Fruit fly (Drosophila melanogaster): ENCODE measurements around the gene CG44838.
A peak's percentile ranks its signal among the peaks of the same experiment; 100 is the strongest.

CG44838 gene

DNA sequence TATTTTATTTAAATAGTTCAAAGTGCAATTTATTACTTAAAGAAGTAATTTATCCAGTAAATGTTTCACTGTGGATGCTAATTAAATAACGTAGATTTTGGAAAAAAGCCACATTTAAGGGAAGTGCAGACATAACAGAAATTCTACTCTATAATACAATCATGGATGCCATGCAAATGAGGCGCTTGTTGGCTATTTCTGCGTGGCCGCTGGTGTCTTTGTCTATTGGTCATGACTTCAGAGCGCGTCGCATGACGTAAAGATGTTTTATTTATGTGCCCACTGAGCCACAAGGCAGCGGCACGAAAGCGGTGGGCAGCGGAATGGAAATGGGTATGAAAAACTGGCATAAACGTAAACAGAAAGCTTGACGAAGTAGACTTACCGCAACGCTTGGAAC, 35.0 kb upstream of the CG44838 start:
- TF ChIP-seq CG8301 (tag; optimal IDR thresholded peaks at IDR 0.05) (peak; percentile 32), Ets98B (GFP tag; IDR thresholded peaks at IDR 0.05) (peak; percentile 63), CG14655 (GFP tag; optimal IDR thresholded peaks at IDR 0.05) (peak; percentile 34), CG12605 (GFP tag; IDR thresholded peaks at IDR 0.05) (no peak), Pif1A (GFP tag; optimal IDR thresholded peaks at IDR 0.05) (no peak), CG34367 (tag; optimal IDR thresholded peaks at IDR 0.05) (no peak), CG17806 (tag; optimal IDR thresholded peaks at IDR 0.05) (no peak), CG32121 (GFP tag; IDR thresholded peaks at IDR 0.05) (peak; percentile 51; the same call in 1 of the 2 replicates), gl (tag; optimal IDR thresholded peaks at IDR 0.05) (no peak), CG4496 (GFP tag; IDR thresholded peaks at IDR 0.05) (peak; percentile 50; the same call in 1 of the 3 replicates)

DNA sequence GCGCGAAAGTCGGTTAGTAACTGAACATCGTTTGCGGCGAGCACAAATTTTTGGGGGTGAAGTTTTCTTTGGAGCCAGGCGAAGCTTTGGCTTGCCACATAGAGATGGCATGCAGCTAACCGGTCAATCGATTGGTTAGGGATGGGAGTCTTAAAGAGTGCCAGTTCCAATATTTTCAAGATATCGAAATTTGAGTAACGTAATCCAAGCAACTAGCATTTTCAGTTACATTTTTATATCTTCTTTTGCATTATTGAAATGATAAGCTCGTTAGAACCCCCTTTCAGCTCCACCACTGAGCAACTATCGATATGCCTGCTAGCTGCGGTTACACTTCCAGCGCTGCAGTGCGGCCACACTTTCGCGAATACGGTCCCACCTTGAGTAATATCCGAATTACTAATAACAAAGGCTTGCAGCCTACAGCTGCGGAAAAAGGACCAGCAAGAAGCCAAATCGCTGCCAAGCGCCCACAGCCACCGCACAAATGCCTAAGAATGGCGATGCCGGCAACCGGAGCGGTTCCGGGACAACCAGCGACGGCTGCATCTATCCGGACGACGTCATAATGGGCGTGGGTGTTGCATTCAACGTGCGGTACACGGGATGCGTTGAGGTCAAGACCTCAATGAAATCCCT, 34.1 kb upstream of the CG44838 start, which contains the start of the genes Atat and Shc:
Gene Atat, minus strand, starts transcription at position 103 of the 639 bp plus-strand sequence.
Gene Shc, plus strand, starts transcription at position 355 of the 639 bp plus-strand sequence.
- TF ChIP-seq CG8301 (tag; optimal IDR thresholded peaks at IDR 0.05) (peak; percentile 96), Pif1B (GFP tag; optimal IDR thresholded peaks at IDR 0.05) (peak; percentile 94), CG13204 (GFP tag; optimal IDR thresholded peaks at IDR 0.05) (peak; percentile 78), CG9948 (tag; optimal IDR thresholded peaks at IDR 0.05) (peak; percentile 98), CG8159 (tag; optimal IDR thresholded peaks at IDR 0.05) (peak; percentile 98), D1 (tag; optimal IDR thresholded peaks at IDR 0.05) (peak; percentile 54), EcR (GFP tag; optimal IDR thresholded peaks at IDR 0.05) (peak; percentile 11), CG32121 (GFP tag; IDR thresholded peaks at IDR 0.05) (peak; percentile 99), gl (tag; optimal IDR thresholded peaks at IDR 0.05) (peak; percentile 90), CG15710 (tag; optimal IDR thresholded peaks at IDR 0.05) (peak; percentile 99), Snoo (tag; optimal IDR thresholded peaks at IDR 0.05) (peak; percentile 99), fd96Ca (GFP tag; IDR thresholded peaks at IDR 0.05) (peak; percentile 99), CG14655 (GFP tag; optimal IDR thresholded peaks at IDR 0.05) (peak; percentile 98), CG4496 (GFP tag; IDR thresholded peaks at IDR 0.05) (peak; percentile 99), Pif1A (GFP tag; optimal IDR thresholded peaks at IDR 0.05) (peak; percentile 97), Ets98B (GFP tag; IDR thresholded peaks at IDR 0.05) (peak; percentile 99), CG17806 (tag; optimal IDR thresholded peaks at IDR 0.05) (peak; percentile 98), CG10348 (GFP tag; IDR thresholded peaks at IDR 0.05) (peak; percentile 99), CG12605 (GFP tag; IDR thresholded peaks at IDR 0.05) (peak; percentile 95), rn (GFP tag; IDR thresholded peaks at IDR 0.05) (peak; percentile 99), CG34367 (tag; optimal IDR thresholded peaks at IDR 0.05) (peak; percentile 98)

DNA sequence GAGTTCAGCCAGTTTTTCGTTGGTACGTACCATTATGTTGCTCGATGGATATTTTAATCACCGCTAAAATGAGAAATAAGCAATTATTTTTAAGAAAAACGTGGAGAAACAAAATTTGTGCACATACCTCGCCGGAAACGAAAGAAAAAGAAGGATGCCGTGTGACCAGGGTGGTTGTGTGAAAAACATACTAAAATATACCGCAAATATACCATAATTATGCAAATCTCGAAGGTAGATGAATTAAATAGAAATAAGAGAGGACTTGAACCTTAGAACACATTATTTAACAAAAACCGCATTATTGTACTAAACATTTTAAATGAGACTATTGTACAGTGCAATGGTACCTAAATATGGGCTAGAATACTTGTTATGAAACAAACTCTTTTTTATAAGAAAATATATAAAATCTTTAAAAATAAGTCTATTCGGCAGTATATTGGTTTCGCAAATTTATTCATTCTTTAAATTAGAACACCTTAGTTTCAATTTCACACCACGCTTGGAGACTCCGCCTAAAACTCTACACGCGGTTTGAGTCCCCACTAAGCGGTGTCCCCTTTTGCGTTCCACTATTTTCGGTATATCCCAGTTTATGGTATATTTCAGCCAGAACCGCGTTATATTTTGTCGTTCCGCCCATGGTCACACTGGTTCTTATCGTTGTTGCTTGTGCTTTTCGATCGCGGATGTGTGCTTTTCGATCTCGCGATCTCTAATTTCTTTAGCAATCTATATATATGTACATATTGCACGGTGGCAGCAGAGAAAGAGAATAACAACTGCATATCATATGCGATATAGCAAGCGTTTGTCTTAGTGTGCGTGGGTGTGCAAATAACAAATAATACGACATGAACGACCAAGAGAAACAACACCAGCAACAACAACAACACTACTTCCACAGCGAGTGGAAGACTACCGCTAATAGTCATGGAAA, 30.9 kb upstream of the CG44838 start, which contains the start of the genes RpS17 and MTF-1:
Gene RpS17, minus strand, starts transcription at position 157 of the 943 bp plus-strand sequence.
Gene MTF-1, plus strand, starts transcription at position 648 of the 943 bp plus-strand sequence.
- TF ChIP-seq EcR (GFP tag; optimal IDR thresholded peaks at IDR 0.05) (peak; percentile 41), CG14655 (GFP tag; optimal IDR thresholded peaks at IDR 0.05) (no peak), CG12605 (GFP tag; IDR thresholded peaks at IDR 0.05) (0 out of 2 replicates have a peak, but pooled peaks have one; percentile 32), CG8159 (tag; optimal IDR thresholded peaks at IDR 0.05) (no peak), Pif1B (GFP tag; optimal IDR thresholded peaks at IDR 0.05) (peak; percentile 26), CG9948 (tag; optimal IDR thresholded peaks at IDR 0.05) (no peak), fd96Ca (GFP tag; IDR thresholded peaks at IDR 0.05) (no peak), rn (GFP tag; IDR thresholded peaks at IDR 0.05) (no peak), gl (tag; optimal IDR thresholded peaks at IDR 0.05) (peak; percentile 10), Pif1A (GFP tag; optimal IDR thresholded peaks at IDR 0.05) (peak; percentile 24), CG13204 (GFP tag; optimal IDR thresholded peaks at IDR 0.05) (peak; percentile 6), CG4496 (GFP tag; IDR thresholded peaks at IDR 0.05) (peak; percentile 64), CG15710 (tag; optimal IDR thresholded peaks at IDR 0.05) (no peak), CG34367 (tag; optimal IDR thresholded peaks at IDR 0.05) (peak; percentile 27), Ets98B (GFP tag; IDR thresholded peaks at IDR 0.05) (no peak), CG8301 (tag; optimal IDR thresholded peaks at IDR 0.05) (peak; percentile 0), CG10348 (GFP tag; IDR thresholded peaks at IDR 0.05) (no peak), CG32121 (GFP tag; IDR thresholded peaks at IDR 0.05) (no peak), CG17806 (tag; optimal IDR thresholded peaks at IDR 0.05) (peak; percentile 9), D1 (tag; optimal IDR thresholded peaks at IDR 0.05) (no peak), Snoo (tag; optimal IDR thresholded peaks at IDR 0.05) (peak; percentile 58)

DNA sequence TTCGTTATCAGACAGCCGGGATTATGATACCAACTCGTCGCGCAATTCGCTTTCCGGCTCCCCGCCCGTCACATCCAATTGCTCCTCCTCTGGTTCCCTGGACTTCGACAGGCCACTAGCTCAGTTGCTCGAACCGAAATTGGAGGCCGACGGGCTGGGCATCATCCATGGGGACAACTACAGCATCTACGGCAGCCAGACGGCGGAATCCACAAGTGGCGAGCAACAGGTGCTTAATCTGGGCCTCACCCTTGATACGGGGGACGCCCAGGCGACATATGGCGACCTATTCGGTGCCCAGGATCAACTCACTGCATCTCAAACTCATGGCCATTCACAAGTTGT, 30.3 kb upstream of the CG44838 start:
- TF ChIP-seq Pif1A (GFP tag; optimal IDR thresholded peaks at IDR 0.05) (no peak), CG12605 (GFP tag; IDR thresholded peaks at IDR 0.05) (peak; percentile 42; the same call in 1 of the 2 replicates)

DNA sequence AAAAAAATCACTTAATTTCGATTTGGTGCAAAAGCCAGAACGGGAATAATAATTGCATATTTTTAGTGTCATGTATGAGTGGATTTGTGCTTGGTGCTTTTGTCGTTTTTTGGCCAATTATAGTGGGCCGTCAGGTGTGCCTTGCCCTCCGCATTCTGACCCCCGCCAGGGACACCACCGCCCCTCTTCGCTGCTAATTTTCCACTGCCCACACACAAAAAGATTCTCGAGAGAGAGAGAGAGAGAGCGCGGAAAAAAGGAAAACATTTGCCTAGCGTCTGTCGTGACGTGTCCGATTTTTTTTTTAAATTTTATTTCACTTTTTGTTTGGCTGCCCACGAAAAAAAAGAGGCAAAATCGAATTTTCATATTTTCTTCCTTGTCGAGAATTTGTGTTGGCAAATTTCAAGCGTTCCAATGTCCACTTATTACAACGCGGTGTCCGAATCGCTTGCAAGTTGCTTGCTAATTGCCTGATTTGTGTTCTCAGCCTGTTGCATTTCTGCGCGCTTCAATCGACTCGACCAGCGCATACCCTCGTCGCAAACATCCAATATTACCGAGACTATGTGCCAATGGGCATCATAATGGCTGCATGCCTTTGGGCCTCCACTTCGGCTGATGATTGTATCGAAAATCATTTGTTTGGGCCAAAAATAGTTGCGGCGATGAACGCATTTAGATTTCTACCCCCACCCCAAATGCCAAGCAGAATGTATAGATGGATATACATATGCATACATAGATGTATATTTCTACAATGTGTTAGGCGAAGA, 28.8 kb upstream of the CG44838 start:
- TF ChIP-seq CG9948 (tag; optimal IDR thresholded peaks at IDR 0.05): no peak
- no peak for TF ChIP-seq CG12605 (GFP tag; IDR thresholded peaks at IDR 0.05)
- TF ChIP-seq gl (tag; optimal IDR thresholded peaks at IDR 0.05): no peak
- TF ChIP-seq CG10348 (GFP tag; IDR thresholded peaks at IDR 0.05): no peak
- no peak for TF ChIP-seq Pif1A (GFP tag; optimal IDR thresholded peaks at IDR 0.05)
- no peak for TF ChIP-seq CG17806 (tag; optimal IDR thresholded peaks at IDR 0.05)
- no peak for TF ChIP-seq D1 (tag; optimal IDR thresholded peaks at IDR 0.05)
- no peak for TF ChIP-seq CG8301 (tag; optimal IDR thresholded peaks at IDR 0.05)
- no peak for TF ChIP-seq CG34367 (tag; optimal IDR thresholded peaks at IDR 0.05)
- TF ChIP-seq Pif1B (GFP tag; optimal IDR thresholded peaks at IDR 0.05): no peak
- TF ChIP-seq CG15710 (tag; optimal IDR thresholded peaks at IDR 0.05): no peak
- TF ChIP-seq fd96Ca (GFP tag; IDR thresholded peaks at IDR 0.05): no peak; the same call in 2 of the 3 replicates
- TF ChIP-seq Ets98B (GFP tag; IDR thresholded peaks at IDR 0.05): no peak
